Worm (Caenorhabditis elegans) whole organism, L4 larva: Measurements from ENCODE around the gene C23H5.12.
A peak's percentile ranks its signal among the peaks of the same experiment; 100 is the strongest.

ENCODE experiments used
- F44E2.7 ChIP-seq: fragments of 200-800 bp; sonication (Bioruptor generic); IDR thresholded peaks from 2 replicates; pipeline ENCODE4 v2.1.2; 2022; ENCODE audit warnings: missing genetic modification characterization, missing compliant biosample characterization
- F49E8.2 ChIP-seq: sonication (generic microtip); optimal IDR thresholded peaks from 2 replicates; lab custom pipeline; 2016; ENCODE audit warnings: missing compliant biosample characterization, mild to moderate bottlenecking, missing genetic modification characterization, borderline replicate concordance
- T26A8.4 ChIP-seq: fragments of 200-800 bp; sonication (Bioruptor generic); IDR thresholded peaks from 2 replicates; pipeline ENCODE4 v1.3.6; 2022; ENCODE audit warnings: missing genetic modification characterization, missing compliant biosample characterization
- Y5F2A.4 ChIP-seq: fragments of 200-800 bp; sonication (Bioruptor generic); optimal IDR thresholded peaks from 2 replicates; lab custom pipeline; 2018; ENCODE audit warnings: mild to moderate bottlenecking, missing genetic modification characterization, missing compliant biosample characterization
- aha-1 ChIP-seq: fragments of 150-350 bp; peaks from one replicate; lab custom pipeline; 2014; ENCODE audit warnings: missing biosample characterization, missing genetic modification characterization
- attf-4 ChIP-seq: sonication (generic microtip); optimal IDR thresholded peaks from 3 replicates; lab custom pipeline; 2017; ENCODE audit warnings: missing biosample characterization, missing genetic modification characterization
- ceh-20 ChIP-seq: fragments of 200-800 bp; sonication (Bioruptor generic); IDR thresholded peaks from 2 replicates; pipeline ENCODE4 v1.3.6; 2022; ENCODE audit warnings: missing genetic modification reagents, missing genetic modification characterization, missing compliant biosample characterization
- ceh-44 ChIP-seq: fragments of 200-800 bp; sonication (Bioruptor generic); IDR thresholded peaks from 2 replicates; pipeline ENCODE4 v1.3.6; 2022; ENCODE audit warnings: missing genetic modification reagents, missing genetic modification characterization, missing compliant biosample characterization
- ceh-62 ChIP-seq: sonication (generic microtip); optimal IDR thresholded peaks from 2 replicates; lab custom pipeline; 2017; ENCODE audit warnings: missing biosample characterization, missing genetic modification characterization
- ceh-82 ChIP-seq: sonication (generic microtip); optimal IDR thresholded peaks from 2 replicates; lab custom pipeline; 2017; ENCODE audit warnings: missing biosample characterization, missing genetic modification characterization
- daf-16 ChIP-seq, 3 experiments: sonication (generic microtip); optimal IDR thresholded peaks; 2 replicates each; lab custom pipeline; 2016 to 2017; ENCODE audit warnings: missing genetic modification characterization in 3 of 3, missing genetic modification reagents in 3 of 3, mild to moderate bottlenecking in 2 of 3, missing compliant biosample characterization in 2 of 3, missing biosample characterization in 1 of 3, moderate library complexity in 1 of 3
- dmd-6 ChIP-seq: fragments of 200-800 bp; sonication (Bioruptor generic); IDR thresholded peaks from 2 replicates; pipeline ENCODE4 v1.3.6; 2022; ENCODE audit warnings: missing genetic modification reagents, missing genetic modification characterization, missing compliant biosample characterization
- egl-43 ChIP-seq: fragments of 200-800 bp; sonication (Bioruptor generic); IDR thresholded peaks from 2 replicates; pipeline ENCODE4 v1.3.6; 2022; ENCODE audit warnings: missing genetic modification reagents, missing genetic modification characterization, missing compliant biosample characterization
- fkh-10 ChIP-seq: fragments of 150-350 bp; optimal IDR thresholded peaks from 2 replicates; lab custom pipeline; 2014; ENCODE audit warnings: missing biosample characterization, missing genetic modification reagents, missing genetic modification characterization
- gei-8 ChIP-seq: fragments of 200-800 bp; sonication (Bioruptor generic); optimal IDR thresholded peaks from 2 replicates; lab custom pipeline; 2018; ENCODE audit warnings: mild to moderate bottlenecking, missing genetic modification characterization, missing compliant biosample characterization
- hlh-11 ChIP-seq: fragments of 200-800 bp; sonication (Bioruptor generic); optimal IDR thresholded peaks from 2 replicates; lab custom pipeline; 2018; ENCODE audit warnings: mild to moderate bottlenecking, missing genetic modification characterization, missing compliant biosample characterization
- hlh-30 ChIP-seq: sonication (generic microtip); optimal IDR thresholded peaks from 2 replicates; lab custom pipeline; 2017; ENCODE audit warnings: antibody characterized with exemption, mild to moderate bottlenecking, missing genetic modification characterization, missing compliant biosample characterization; ENCODE audit not compliant: insufficient read depth
- hmg-1.1 ChIP-seq: fragments of 200-800 bp; sonication (Bioruptor generic); IDR thresholded peaks from 2 replicates; pipeline ENCODE4 v1.3.6; 2022; ENCODE audit warnings: missing genetic modification reagents, missing genetic modification characterization, missing compliant biosample characterization
- lin-29 ChIP-seq: fragments of 200-800 bp; sonication (Bioruptor generic); IDR thresholded peaks from 2 replicates; pipeline ENCODE4 v1.3.6; 2022; ENCODE audit warnings: missing genetic modification reagents, missing genetic modification characterization, missing compliant biosample characterization
- lin-39 ChIP-seq: fragments of 150-350 bp; optimal IDR thresholded peaks from 2 replicates; lab custom pipeline; 2014; ENCODE audit warnings: missing biosample characterization, missing genetic modification reagents, missing genetic modification characterization
- mdl-1 ChIP-seq, 2 experiments: fragments of 150-350 bp in 1 of 2; sonication (generic microtip) in 1 of 2; optimal IDR thresholded peaks; 2 replicates each; lab custom pipeline; 2014 to 2017; ENCODE audit warnings: missing biosample characterization in 2 of 2, missing genetic modification characterization in 2 of 2
- mdt-29 ChIP-seq: fragments of 200-800 bp; sonication (Bioruptor generic); IDR thresholded peaks from 2 replicates; pipeline ENCODE4 v1.3.6; 2022; ENCODE audit warnings: missing genetic modification reagents, missing genetic modification characterization, missing compliant biosample characterization
- mxl-3 ChIP-seq: fragments of 200-800 bp; sonication (Bioruptor generic); optimal IDR thresholded peaks from 2 replicates; lab custom pipeline; 2018; ENCODE audit warnings: mild to moderate bottlenecking, missing genetic modification characterization, missing compliant biosample characterization
- nhr-11 ChIP-seq: fragments of 150-350 bp; optimal IDR thresholded peaks from 2 replicates; lab custom pipeline; 2014; ENCODE audit warnings: missing biosample characterization, missing genetic modification characterization
- nhr-28 ChIP-seq: fragments of 150-350 bp; optimal IDR thresholded peaks from 2 replicates; lab custom pipeline; 2014; ENCODE audit warnings: missing biosample characterization, missing genetic modification characterization
- pha-4 ChIP-seq, 2 experiments: fragments of 150-350 bp in 1 of 2; fragments of 200-800 bp in 1 of 2; sonication (Bioruptor generic) in 1 of 2; IDR thresholded peaks in 1 of 2; optimal IDR thresholded peaks in 1 of 2; 2 replicates each; pipeline versions ENCODE4 v1.3.6 to Lab custom; 2014 to 2022; ENCODE audit warnings: missing genetic modification characterization in 2 of 2, missing genetic modification reagents in 2 of 2, missing biosample characterization in 1 of 2, missing compliant biosample characterization in 1 of 2
- php-3 ChIP-seq: fragments of 200-800 bp; sonication (Bioruptor generic); IDR thresholded peaks from 2 replicates; pipeline ENCODE4 v1.3.6; 2022; ENCODE audit warnings: missing genetic modification reagents, missing genetic modification characterization, missing compliant biosample characterization
- skn-1 ChIP-seq: fragments of 150-350 bp; optimal IDR thresholded peaks from 2 replicates; lab custom pipeline; 2014; ENCODE audit warnings: missing biosample characterization, missing genetic modification characterization
- spr-1 ChIP-seq: sonication (generic microtip); optimal IDR thresholded peaks from 2 replicates; lab custom pipeline; 2016; ENCODE audit warnings: mild to moderate bottlenecking, missing genetic modification characterization, missing compliant biosample characterization
- unc-62 ChIP-seq, 3 experiments: fragments of 150-350 bp in 1 of 3; sonication (generic microtip); optimal IDR thresholded peaks in 2 of 3; peaks in 1 of 3; 1 replicate in 1 of 3; 2 replicates in 2 of 3; lab custom pipeline; 2014 to 2017; ENCODE audit warnings: missing biosample characterization in 3 of 3, missing genetic modification characterization in 3 of 3, missing genetic modification reagents in 3 of 3, missing genotype in 1 of 3
- ztf-11 ChIP-seq: fragments of 150-350 bp; optimal IDR thresholded peaks from 2 replicates; lab custom pipeline; 2014; ENCODE audit warnings: missing biosample characterization, missing genetic modification characterization

Gene C23H5.12

DNA sequence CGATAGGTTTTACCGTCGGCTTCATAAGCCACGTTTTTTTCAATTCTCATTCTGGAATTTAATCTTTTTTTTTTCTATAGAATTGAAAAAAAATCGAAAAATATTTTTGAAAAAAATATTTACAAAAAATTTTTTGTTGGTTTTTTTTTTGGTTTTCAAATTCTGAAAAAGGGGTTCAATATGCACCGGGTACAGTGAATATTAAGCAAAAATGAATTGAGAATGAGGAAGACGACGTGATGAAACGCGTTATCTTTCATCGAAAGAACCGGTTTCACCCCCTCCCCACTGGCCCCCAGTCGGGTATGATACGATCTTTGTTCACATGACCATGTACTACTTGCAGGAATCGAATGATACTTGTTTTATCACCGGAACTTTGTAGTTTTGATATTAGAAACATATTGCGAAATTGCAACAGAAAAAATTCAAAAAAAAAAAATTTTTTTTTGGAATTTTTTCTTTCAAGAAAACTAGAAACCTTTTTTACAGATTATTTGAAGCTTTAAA, 16.0 kb downstream of the C23H5.12 start, which contains the start of gene C54E4.5 (continued):
- TF ChIP-seq hmg-1.1 (no peak), mdl-1 (tag; optimal IDR thresholded peaks at IDR 0.05; lab: Kevin White, UChicago) (peak in 1 of 2 experiments; percentile 29), dmd-6 (GFP tag; lab: Robert Waterston, UW) (peak; percentile 38)

DNA sequence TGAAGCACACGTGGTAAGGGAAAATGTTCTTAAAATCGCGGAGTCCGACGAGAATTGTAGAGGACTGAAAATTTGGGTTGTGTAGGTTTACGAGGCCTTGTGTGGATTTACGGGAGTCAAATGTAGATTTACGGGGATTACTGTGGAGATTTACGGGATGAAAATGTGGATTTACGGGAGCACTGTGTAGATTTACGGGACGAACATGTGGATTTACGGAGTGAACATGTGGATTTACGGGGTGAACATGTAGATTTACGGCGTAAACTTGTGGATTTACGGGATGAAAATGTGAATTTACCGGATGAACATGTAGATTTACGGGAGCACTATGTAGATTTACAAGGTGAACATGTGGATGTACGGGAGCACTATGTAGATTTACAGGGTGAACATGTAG, 23.0 kb downstream of the C23H5.12 start:
- no peak for TF ChIP-seq ztf-11
- TF ChIP-seq daf-16 (GFP tag; optimal IDR thresholded peaks at IDR 0.05; lab: Kevin White, UChicago): no peak
- TF ChIP-seq daf-16 (tag; optimal IDR thresholded peaks at IDR 0.05; lab: Kevin White, UChicago): no peak
- TF ChIP-seq gei-8: no peak
- TF ChIP-seq T26A8.4 (GFP tag; lab: Robert Waterston, UW): no peak
- no peak for TF ChIP-seq Y5F2A.4 (GFP tag; lab: Kevin White, UChicago)
- TF ChIP-seq hlh-11 (tag; lab: Kevin White, UChicago): no peak

DNA sequence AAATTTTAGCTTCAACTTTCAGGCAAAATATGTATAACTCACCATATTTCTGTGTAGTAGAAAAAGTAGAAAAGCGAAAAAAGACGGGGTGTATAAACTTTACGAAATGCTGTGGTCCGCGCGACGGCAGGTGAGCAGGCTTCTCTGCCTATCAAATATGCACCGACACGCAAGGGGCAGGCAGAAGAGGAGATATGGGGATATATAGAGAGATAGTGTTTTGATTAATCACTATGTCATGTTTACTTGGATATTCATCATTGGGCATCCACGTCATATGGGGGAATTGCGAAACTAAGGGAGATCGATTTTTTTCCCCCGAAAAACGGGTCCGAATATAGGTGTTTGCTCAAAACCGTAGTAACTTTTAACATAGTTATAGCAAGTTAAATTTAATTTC, 25.8 kb downstream of the C23H5.12 start, which contains the start of gene gcy-37:
gcy-37 (minus strand) TSS at position 101 of the 400 bp plus-strand sequence.
- no peak for TF ChIP-seq ceh-44
- peak; percentile 7 for TF ChIP-seq aha-1
- TF ChIP-seq, all 104 proteins: peak for 1

DNA sequence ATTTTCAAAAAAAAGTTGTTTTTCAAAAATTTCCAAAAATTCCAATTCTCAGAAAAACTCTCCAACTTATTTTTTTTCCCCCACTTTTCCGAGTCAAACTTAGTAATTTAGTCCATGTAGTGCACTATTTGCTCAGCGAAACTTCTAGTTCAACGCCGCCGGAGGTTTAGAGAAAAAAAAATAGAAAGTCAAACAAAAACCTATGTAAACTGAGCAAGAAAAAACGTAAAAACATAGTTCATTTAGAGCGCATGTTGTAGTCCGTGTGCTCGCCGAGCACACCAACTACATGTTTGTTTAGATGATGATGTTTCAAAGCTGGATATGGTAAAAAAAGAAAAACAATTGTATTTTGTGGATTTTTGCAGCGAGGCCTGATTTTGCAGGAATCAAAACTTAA, 29.0 kb downstream of the C23H5.12 start:
- TF ChIP-seq lin-39: no peak
- no peak for TF ChIP-seq ceh-82 (tag; lab: Kevin White, UChicago)
- TF ChIP-seq mxl-3 (GFP tag; lab: Kevin White, UChicago): no peak
- TF ChIP-seq spr-1 (tag; lab: Kevin White, UChicago): no peak
- no peak for TF ChIP-seq pha-4 (GFP tag; IDR thresholded peaks at IDR 0.05; lab: Robert Waterston, UW)
- peak; percentile 70 for TF ChIP-seq pha-4 (tag; optimal IDR thresholded peaks at IDR 0.05; lab: Kevin White, UChicago)
- TF ChIP-seq ceh-20 (GFP tag; lab: Robert Waterston, UW): no peak
- TF ChIP-seq nhr-11: no peak
- TF ChIP-seq nhr-28: peak; percentile 58
- TF ChIP-seq F44E2.7: no peak
- peak in 1 of 2 experiments; percentile 85 for TF ChIP-seq unc-62 (GFP tag; optimal IDR thresholded peaks at IDR 0.05 in 1 of 2; lab: Kevin White, UChicago)
- no peak for TF ChIP-seq unc-62 (tag; optimal IDR thresholded peaks at IDR 0.05; lab: Kevin White, UChicago)

DNA sequence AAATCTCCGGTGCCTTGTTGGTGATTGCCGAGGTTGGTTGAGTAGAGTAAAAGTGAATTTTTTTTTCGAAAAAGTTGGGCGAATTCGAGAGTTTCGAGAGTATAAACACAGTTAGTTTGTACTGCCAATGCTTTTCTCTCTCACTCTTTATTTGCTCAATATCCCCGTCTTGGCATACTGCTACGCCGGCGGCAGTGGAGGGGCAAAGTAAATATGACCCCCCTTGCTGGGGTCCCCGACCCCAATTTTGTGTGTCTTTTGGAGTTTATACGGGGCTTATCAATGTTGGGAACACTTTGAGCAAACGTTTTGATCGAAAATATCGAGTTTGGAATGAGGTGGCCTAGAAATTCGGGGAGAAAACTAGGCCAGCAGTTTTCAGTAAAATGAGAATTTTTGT, 35.2 kb downstream of the C23H5.12 start, which contains the start of gene C54E4.4:
C54E4.4 (minus strand) TSS at position 101 of the 400 bp plus-strand sequence.
- TF ChIP-seq fkh-10 (GFP tag; lab: Kevin White, UChicago) (no peak), ceh-44 (no peak), hlh-30 (no peak), attf-4 (tag; lab: Kevin White, UChicago) (no peak), lin-29 (GFP tag; lab: Robert Waterston, UW) (no peak)

DNA sequence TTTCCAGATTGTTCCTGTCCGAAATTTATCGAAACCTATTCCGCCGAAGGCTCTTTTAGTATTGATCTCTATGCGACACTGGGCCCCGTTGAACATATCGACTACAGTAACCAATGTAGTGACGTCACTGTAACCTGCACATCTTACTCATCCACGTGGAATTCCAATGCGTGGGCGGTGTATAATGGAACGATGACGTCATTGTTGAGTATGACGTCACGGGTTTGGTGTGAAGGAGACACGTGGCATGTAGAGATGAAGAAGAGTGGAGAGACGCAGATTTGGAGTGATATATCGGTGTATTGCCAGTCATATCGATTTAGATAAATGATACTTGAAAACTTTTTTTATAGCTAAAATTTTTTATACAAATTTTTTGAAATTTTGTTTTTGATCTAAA, 37.1 kb downstream of the C23H5.12 start:
- TF ChIP-seq hlh-30 (no peak), mdt-29 (no peak), php-3 (GFP tag; lab: Robert Waterston, UW) (no peak), ceh-62 (tag; lab: Kevin White, UChicago) (no peak), egl-43 (GFP tag; lab: Robert Waterston, UW) (no peak), skn-1 (no peak), F49E8.2 (no peak)
